Worm (Caenorhabditis elegans): ENCODE measurements around the gene kynu-1.

Gene kynu-1

DNA sequence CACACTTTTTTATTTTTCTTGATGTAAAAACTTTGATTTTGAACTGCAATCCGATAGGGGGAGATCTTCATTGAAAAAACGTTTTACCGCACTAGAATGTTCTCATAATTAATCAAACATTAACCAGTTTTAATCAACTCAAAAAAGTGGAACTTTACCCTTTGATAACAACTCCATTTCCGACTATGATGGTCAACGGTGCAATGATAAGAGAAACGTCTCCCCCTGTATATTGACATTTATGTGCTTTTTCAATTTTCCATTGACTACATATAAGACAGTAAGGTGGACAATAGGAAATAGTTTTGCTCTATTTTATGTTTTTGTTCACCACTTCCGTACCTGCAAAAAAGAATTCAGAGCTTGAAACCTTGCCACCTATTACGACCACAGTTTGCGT lies 10.7 kb downstream of the kynu-1 start (continued):
- TF ChIP-seq daf-8 (GFP tag; IDR thresholded peaks at IDR 0.05) (no peak), lin-38 (GFP tag; IDR thresholded peaks at IDR 0.05) (no peak), lin-39 (tag; optimal IDR thresholded peaks at IDR 0.05) (no peak), F37D6.2 (tag; optimal IDR thresholded peaks at IDR 0.05) (no peak), Y75B8A.6 (GFP tag; IDR thresholded peaks at IDR 0.05) (no peak), dmd-6 (GFP tag; IDR thresholded peaks at IDR 0.05) (peak; percentile 67), ZK546.5 (tag; optimal IDR thresholded peaks at IDR 0.05) (no peak), tag-97 (GFP tag; IDR thresholded peaks at IDR 0.05) (no peak), ceh-62 (tag; optimal IDR thresholded peaks at IDR 0.05) (no peak), snpc-4 (tag; optimal IDR thresholded peaks at IDR 0.05) (no peak), php-3 (GFP tag; IDR thresholded peaks at IDR 0.05) (peak; percentile 51; the same call in 1 of the 2 replicates), nhr-42 (GFP tag; IDR thresholded peaks at IDR 0.05) (no peak)

DNA sequence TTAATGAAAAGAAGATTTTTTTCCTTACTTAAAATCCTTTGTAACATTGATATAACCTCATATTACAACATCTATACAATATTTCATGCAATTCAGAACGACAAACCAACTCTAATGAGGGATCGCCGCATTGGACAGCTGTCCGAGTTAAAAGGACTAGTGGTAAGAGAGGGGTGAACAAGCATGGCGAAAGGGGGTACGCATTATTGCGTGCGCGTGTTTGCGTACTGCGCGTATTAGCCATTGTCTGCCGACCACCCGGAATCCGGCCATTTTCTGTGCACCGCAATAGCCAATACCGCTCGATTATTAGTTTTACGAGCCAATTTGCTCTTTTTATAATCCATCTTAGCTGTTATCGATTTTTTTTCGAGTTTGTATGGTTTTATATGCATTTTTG lies 11.6 kb downstream of the kynu-1 start, which contains the start of gene C15H9.4:
C15H9.4 (plus strand) TSS at position 93 of the 400 bp plus-strand sequence.
- TF ChIP-seq nhr-25 (tag; optimal IDR thresholded peaks at IDR 0.05; ENCODE audit: borderline replicate concordance, insufficient read depth) (no peak), ceh-82 (tag; optimal IDR thresholded peaks at IDR 0.05) (no peak), mxl-3 (GFP tag; optimal IDR thresholded peaks at IDR 0.05) (peak; percentile 27), hmg-1.1 (GFP tag; IDR thresholded peaks at IDR 0.05) (peak; percentile 73), rbr-2 (tag; optimal IDR thresholded peaks at IDR 0.05) (peak; percentile 8), nhr-102 (tag; optimal IDR thresholded peaks at IDR 0.05) (peak; percentile 4), php-3 (GFP tag; IDR thresholded peaks at IDR 0.05) (0 out of 2 replicates have a peak, but pooled peaks have one; percentile 26), hlh-30 (tag; optimal IDR thresholded peaks at IDR 0.05; ENCODE audit: insufficient read depth) (no peak), aly-2 (tag; optimal IDR thresholded peaks at IDR 0.05) (no peak), nhr-42 (GFP tag; IDR thresholded peaks at IDR 0.05) (no peak), mdl-1 (tag; optimal IDR thresholded peaks at IDR 0.05) (peak in 1 of 2 experiments; percentile 7), madf-5 (GFP tag; IDR thresholded peaks at IDR 0.05) (no peak), Y5F2A.4 (GFP tag; optimal IDR thresholded peaks at IDR 0.05) (no peak), ceh-20 (GFP tag; IDR thresholded peaks at IDR 0.05) (no peak), D1046.2 (GFP tag; IDR thresholded peaks at IDR 0.05) (no peak), daf-16 (GFP tag; optimal IDR thresholded peaks at IDR 0.05) (no peak), daf-16 (tag; optimal IDR thresholded peaks at IDR 0.05) (peak; percentile 34), duxl-1 (tag; optimal IDR thresholded peaks at IDR 0.05; ENCODE audit: poor library complexity) (no peak), T26A8.4 (GFP tag; IDR thresholded peaks at IDR 0.05) (peak; percentile 21; the same call in 1 of the 2 replicates), daf-19 (GFP tag; conservative IDR thresholded peaks at IDR 0.05) (no peak), nhr-237 (tag; optimal IDR thresholded peaks at IDR 0.05) (no peak), dmd-9 (GFP tag; IDR thresholded peaks at IDR 0.05) (no peak), lsy-2 (tag; optimal IDR thresholded peaks at IDR 0.05) (peak in 1 of 2 experiments; percentile 65), ceh-62 (tag; optimal IDR thresholded peaks at IDR 0.05) (no peak), daf-12 (tag; optimal IDR thresholded peaks at IDR 0.05) (no peak), spr-3 (GFP tag; optimal IDR thresholded peaks at IDR 0.05) (no peak), hlh-11 (tag; optimal IDR thresholded peaks at IDR 0.05) (peak; percentile 30), T20F7.1 (GFP tag; optimal IDR thresholded peaks at IDR 0.05) (no peak), set-16 (GFP tag; IDR thresholded peaks at IDR 0.05) (no peak), spr-1 (tag; optimal IDR thresholded peaks at IDR 0.05) (no peak), lin-15B (tag; optimal IDR thresholded peaks at IDR 0.05) (no peak), arid-1 (GFP tag; conservative IDR thresholded peaks at IDR 0.05) (peak; percentile 25; the same call in 1 of the 2 replicates), mep-1 (tag; optimal IDR thresholded peaks at IDR 0.05) (peak; percentile 68), lin-13 (GFP tag; optimal IDR thresholded peaks at IDR 0.05) (peak; percentile 27), hif-1 (tag; optimal IDR thresholded peaks at IDR 0.05) (peak in 1 of 2 experiments; percentile 31), ctbp-1 (GFP tag; IDR thresholded peaks at IDR 0.05) (peak; percentile 56), zfp-3 (GFP tag; conservative IDR thresholded peaks at IDR 0.05) (no peak), dmd-8 (GFP tag; IDR thresholded peaks at IDR 0.05) (no peak), aha-1 (tag) (peak; percentile 54), nhr-6 (tag; optimal IDR thresholded peaks at IDR 0.05) (peak; percentile 19), ces-1 (GFP tag; optimal IDR thresholded peaks at IDR 0.05) (no peak)

Data from whole organism, L4 larva.